Fruit fly (Drosophila melanogaster) S2 (cell line): Measurements from ENCODE around the gene tadr.

Source experiments
- CG8478 ChIP-seq: fragments of >200 bp; optimal IDR thresholded peaks from 2 replicates; lab custom pipeline; 2018
- CTCF ChIP-seq, 2 experiments: fragments of >200 bp; optimal IDR thresholded peaks; 2 replicates each; lab custom pipeline; 2018

dm6 chr2L:21037723-21038122 lies 37.5 kb upstream of the tadr start:
- no peak for TF ChIP-seq CG8478 (lab: Kevin White, UChicago)
- TF ChIP-seq CTCF (optimal IDR thresholded peaks at IDR 0.05; lab: Kevin White, UChicago), result no peak
